Worm (Caenorhabditis elegans) whole organism, L4 larva: Measurements from ENCODE around the gene F52D2.12.
A peak's percentile ranks its signal among the peaks of the same experiment; 100 is the strongest.

Experiments
- F37D6.2 ChIP-seq: sonication (generic microtip); optimal IDR thresholded peaks from 2 replicates; lab custom pipeline; 2016; ENCODE audit warnings: mild to moderate bottlenecking, missing genetic modification characterization, missing compliant biosample characterization
- Y75B8A.6 ChIP-seq: fragments of 200-800 bp; sonication (Bioruptor generic); IDR thresholded peaks from 2 replicates; pipeline ENCODE4 v1.3.6; 2022; ENCODE audit warnings: missing genetic modification reagents, missing genetic modification characterization, missing compliant biosample characterization
- aha-1 ChIP-seq: fragments of 150-350 bp; peaks from one replicate; lab custom pipeline; 2014; ENCODE audit warnings: missing biosample characterization, missing genetic modification characterization
- aly-2 ChIP-seq: sonication (generic microtip); optimal IDR thresholded peaks from 2 replicates; lab custom pipeline; 2018; ENCODE audit warnings: missing biosample characterization, missing genetic modification characterization
- ctbp-1 ChIP-seq: fragments of 200-800 bp; sonication (Bioruptor generic); IDR thresholded peaks from 2 replicates; pipeline ENCODE4 v1.3.6; 2022; ENCODE audit warnings: missing genetic modification reagents, missing genetic modification characterization, missing compliant biosample characterization
- daf-16 ChIP-seq, 3 experiments: sonication (generic microtip); optimal IDR thresholded peaks; 2 replicates each; lab custom pipeline; 2016 to 2017; ENCODE audit warnings: missing genetic modification characterization in 3 of 3, missing genetic modification reagents in 3 of 3, mild to moderate bottlenecking in 2 of 3, missing compliant biosample characterization in 2 of 3, missing biosample characterization in 1 of 3, moderate library complexity in 1 of 3
- daf-8 ChIP-seq: fragments of 200-800 bp; sonication (Bioruptor generic); IDR thresholded peaks from 2 replicates; pipeline ENCODE4 v1.3.6; 2022; ENCODE audit warnings: missing genetic modification characterization, missing compliant biosample characterization
- dmd-6 ChIP-seq: fragments of 200-800 bp; sonication (Bioruptor generic); IDR thresholded peaks from 2 replicates; pipeline ENCODE4 v1.3.6; 2022; ENCODE audit warnings: missing genetic modification reagents, missing genetic modification characterization, missing compliant biosample characterization
- dve-1 ChIP-seq: sonication (generic microtip); optimal IDR thresholded peaks from 2 replicates; lab custom pipeline; 2017; ENCODE audit warnings: antibody characterized with exemption, mild to moderate bottlenecking, missing genetic modification characterization, missing compliant biosample characterization; ENCODE audit not compliant: insufficient read depth
- egl-43 ChIP-seq: fragments of 200-800 bp; sonication (Bioruptor generic); IDR thresholded peaks from 2 replicates; pipeline ENCODE4 v1.3.6; 2022; ENCODE audit warnings: missing genetic modification reagents, missing genetic modification characterization, missing compliant biosample characterization
- fos-1 ChIP-seq: fragments of 150-350 bp; optimal IDR thresholded peaks from 2 replicates; lab custom pipeline; 2014; ENCODE audit warnings: missing biosample characterization, missing genetic modification characterization
- hif-1 ChIP-seq, 2 experiments: sonication (generic microtip); optimal IDR thresholded peaks; 2 replicates each; lab custom pipeline; 2016 to 2017; ENCODE audit warnings: missing compliant biosample characterization in 2 of 2, missing genetic modification characterization in 2 of 2, missing genetic modification reagents in 2 of 2, missing genotype in 2 of 2, mild to moderate bottlenecking in 1 of 2
- hlh-11 ChIP-seq: fragments of 200-800 bp; sonication (Bioruptor generic); optimal IDR thresholded peaks from 2 replicates; lab custom pipeline; 2018; ENCODE audit warnings: mild to moderate bottlenecking, missing genetic modification characterization, missing compliant biosample characterization
- hlh-30 ChIP-seq: sonication (generic microtip); optimal IDR thresholded peaks from 2 replicates; lab custom pipeline; 2017; ENCODE audit warnings: antibody characterized with exemption, mild to moderate bottlenecking, missing genetic modification characterization, missing compliant biosample characterization; ENCODE audit not compliant: insufficient read depth
- lim-7 ChIP-seq: fragments of 200-800 bp; sonication (Bioruptor generic); IDR thresholded peaks from 2 replicates; pipeline ENCODE4 v1.3.6; 2022; ENCODE audit warnings: missing genetic modification characterization, missing compliant biosample characterization
- lin-1 ChIP-seq: fragments of 200-800 bp; sonication (Bioruptor generic); IDR thresholded peaks from 2 replicates; pipeline ENCODE4 v1.3.6; 2022; ENCODE audit warnings: missing genetic modification reagents, missing genetic modification characterization, missing compliant biosample characterization
- lsy-2 ChIP-seq, 2 experiments: fragments of 150-350 bp in 1 of 2; sonication (generic microtip) in 1 of 2; optimal IDR thresholded peaks; 2 replicates each; lab custom pipeline; 2014 to 2017; ENCODE audit warnings: missing biosample characterization in 2 of 2, missing genetic modification characterization in 2 of 2
- mep-1 ChIP-seq: fragments of 150-350 bp; sonication (generic microtip); optimal IDR thresholded peaks from 3 replicates; lab custom pipeline; 2014; ENCODE audit warnings: missing biosample characterization, missing genetic modification characterization
- mes-2 ChIP-seq: sonication (generic microtip); optimal IDR thresholded peaks from 2 replicates; lab custom pipeline; 2016; ENCODE audit warnings: missing genotype, mild to moderate bottlenecking, missing genetic modification characterization, missing compliant biosample characterization; ENCODE audit not compliant: poor library complexity, severe bottlenecking
- nhr-11 ChIP-seq: fragments of 150-350 bp; optimal IDR thresholded peaks from 2 replicates; lab custom pipeline; 2014; ENCODE audit warnings: missing biosample characterization, missing genetic modification characterization
- nhr-111 ChIP-seq: fragments of 200-800 bp; sonication (Bioruptor generic); optimal IDR thresholded peaks from 2 replicates; lab custom pipeline; 2018; ENCODE audit warnings: mild to moderate bottlenecking, missing genetic modification characterization, missing compliant biosample characterization
- nhr-28 ChIP-seq: fragments of 150-350 bp; optimal IDR thresholded peaks from 2 replicates; lab custom pipeline; 2014; ENCODE audit warnings: missing biosample characterization, missing genetic modification characterization
- nhr-48 ChIP-seq: sonication (generic microtip); optimal IDR thresholded peaks from 2 replicates; lab custom pipeline; 2016; ENCODE audit warnings: mild to moderate bottlenecking, missing genetic modification characterization, missing compliant biosample characterization
- nhr-76 ChIP-seq: fragments of 150-350 bp; optimal IDR thresholded peaks from 2 replicates; lab custom pipeline; 2014; ENCODE audit warnings: missing biosample characterization, missing genetic modification characterization
- nhr-77 ChIP-seq: fragments of 150-350 bp; optimal IDR thresholded peaks from 2 replicates; lab custom pipeline; 2014; ENCODE audit warnings: missing biosample characterization, missing genetic modification characterization
- pha-4 ChIP-seq, 2 experiments: fragments of 150-350 bp in 1 of 2; fragments of 200-800 bp in 1 of 2; sonication (Bioruptor generic) in 1 of 2; IDR thresholded peaks in 1 of 2; optimal IDR thresholded peaks in 1 of 2; 2 replicates each; pipeline versions ENCODE4 v1.3.6 to Lab custom; 2014 to 2022; ENCODE audit warnings: missing genetic modification characterization in 2 of 2, missing genetic modification reagents in 2 of 2, missing biosample characterization in 1 of 2, missing compliant biosample characterization in 1 of 2
- php-3 ChIP-seq: fragments of 200-800 bp; sonication (Bioruptor generic); IDR thresholded peaks from 2 replicates; pipeline ENCODE4 v1.3.6; 2022; ENCODE audit warnings: missing genetic modification reagents, missing genetic modification characterization, missing compliant biosample characterization
- pqm-1 ChIP-seq: sonication (generic microtip); optimal IDR thresholded peaks from 2 replicates; lab custom pipeline; 2017; ENCODE audit warnings: missing biosample characterization, missing genetic modification characterization
- tra-1 ChIP-seq: fragments of 200-800 bp; sonication (Bioruptor generic); IDR thresholded peaks from 2 replicates; pipeline ENCODE4 v1.3.6; 2022; ENCODE audit warnings: missing genetic modification reagents, missing genetic modification characterization, missing compliant biosample characterization
- unc-62 ChIP-seq, 3 experiments: fragments of 150-350 bp in 1 of 3; sonication (generic microtip); optimal IDR thresholded peaks in 2 of 3; peaks in 1 of 3; 1 replicate in 1 of 3; 2 replicates in 2 of 3; lab custom pipeline; 2014 to 2017; ENCODE audit warnings: missing biosample characterization in 3 of 3, missing genetic modification characterization in 3 of 3, missing genetic modification reagents in 3 of 3, missing genotype in 1 of 3

The F52D2.12 gene

DNA sequence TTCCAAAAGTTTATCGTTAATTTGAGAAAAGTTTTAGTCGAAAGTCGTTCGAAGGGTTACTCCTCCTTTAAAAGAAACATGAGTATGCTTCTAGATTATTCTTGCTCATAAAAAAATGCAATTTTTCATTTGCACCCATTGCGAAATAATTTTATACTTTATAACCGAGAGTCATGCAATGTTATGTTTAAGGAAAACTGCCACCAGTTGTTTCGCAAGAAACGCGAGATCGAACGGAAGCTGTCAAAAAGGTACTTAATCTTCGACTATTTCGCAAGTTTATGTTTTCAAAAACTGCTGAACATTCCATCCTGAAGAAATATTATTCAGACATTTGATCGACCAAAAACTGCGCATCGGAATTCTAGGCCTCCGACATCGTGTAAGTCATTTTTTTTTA, 36.1 kb downstream of the F52D2.12 start:
- peak; percentile 1 for TF ChIP-seq nhr-11
- TF ChIP-seq ctbp-1 (GFP tag; lab: Robert Waterston, UW), result no peak
- TF ChIP-seq, all 104 proteins: peak for 1

ce11 chrX:2014521-2014920, 36.7 kb downstream of the F52D2.12 start:
- TF ChIP-seq mep-1 (peak; percentile 24), lsy-2 (tag; optimal IDR thresholded peaks at IDR 0.05; lab: Kevin White, UChicago) (peak in 1 of 2 experiments; percentile 18), aly-2 (no peak), dve-1 (peak; percentile 80), dmd-6 (GFP tag; lab: Robert Waterston, UW) (peak; percentile 87), hlh-30 (peak; percentile 24), hif-1 (tag; optimal IDR thresholded peaks at IDR 0.05; lab: Kevin White, UChicago) (peak in 1 of 2 experiments; percentile 17), lin-1 (GFP tag; lab: Robert Waterston, UW) (peak; percentile 69; the same call in 1 of the 2 replicates), unc-62 (GFP tag; optimal IDR thresholded peaks at IDR 0.05 in 1 of 2; lab: Kevin White, UChicago) (peak in 1 of 2 experiments; percentile 89), unc-62 (tag; optimal IDR thresholded peaks at IDR 0.05; lab: Kevin White, UChicago) (no peak), nhr-48 (peak; percentile 50), F37D6.2 (tag; lab: Kevin White, UChicago) (no peak), nhr-76 (tag; lab: Kevin White, UChicago) (no peak), mes-2 (tag; lab: Kevin White, UChicago) (peak; percentile 20), Y75B8A.6 (GFP tag; lab: Robert Waterston, UW) (no peak), nhr-28 (tag; lab: Kevin White, UChicago) (peak; percentile 80), daf-16 (GFP tag; optimal IDR thresholded peaks at IDR 0.05; lab: Kevin White, UChicago) (peak in 1 of 2 experiments; percentile 43), daf-16 (tag; optimal IDR thresholded peaks at IDR 0.05; lab: Kevin White, UChicago) (peak; percentile 51), aha-1 (tag; lab: Kevin White, UChicago) (peak; percentile 86), php-3 (peak; percentile 76), nhr-77 (tag; lab: Kevin White, UChicago) (peak; percentile 41), egl-43 (GFP tag; lab: Robert Waterston, UW) (no peak), hlh-11 (tag; lab: Kevin White, UChicago) (peak; percentile 77), pqm-1 (tag; lab: Kevin White, UChicago) (peak; percentile 80)

DNA sequence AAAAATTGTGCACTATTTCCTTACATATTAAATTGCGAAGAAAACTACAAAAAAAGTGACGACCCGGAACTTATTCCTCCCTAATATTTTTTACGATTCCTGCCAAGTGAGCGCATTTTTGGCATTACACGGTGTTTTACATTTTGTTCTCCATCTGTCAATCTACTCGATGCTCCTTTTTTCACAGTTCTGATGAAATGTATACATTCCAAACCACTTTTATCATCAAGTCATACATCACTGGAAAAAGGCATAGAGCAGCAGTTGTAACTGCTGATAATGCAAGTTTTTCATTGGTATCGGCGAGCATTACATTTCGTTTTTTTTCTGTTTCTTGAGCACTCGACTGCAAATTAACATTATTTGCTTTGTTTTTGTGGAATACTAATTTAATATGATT, 40.4 kb downstream of the F52D2.12 start:
- TF ChIP-seq lim-7 (GFP tag; lab: Robert Waterston, UW) (no peak), hlh-11 (tag; lab: Kevin White, UChicago) (peak; percentile 44), nhr-111 (GFP tag; lab: Kevin White, UChicago) (no peak), hlh-30 (peak; percentile 21), pqm-1 (tag; lab: Kevin White, UChicago) (peak; percentile 91), tra-1 (GFP tag; lab: Robert Waterston, UW) (0 out of 2 replicates have a peak, but pooled peaks have one; percentile 60), daf-16 (GFP tag; optimal IDR thresholded peaks at IDR 0.05; lab: Kevin White, UChicago) (no peak), daf-16 (tag; optimal IDR thresholded peaks at IDR 0.05; lab: Kevin White, UChicago) (peak; percentile 35), mes-2 (tag; lab: Kevin White, UChicago) (peak; percentile 31), php-3 (peak; percentile 70), mep-1 (no peak), dmd-6 (GFP tag; lab: Robert Waterston, UW) (peak; percentile 72), dve-1 (peak; percentile 19), nhr-28 (tag; lab: Kevin White, UChicago) (peak; percentile 49)

DNA sequence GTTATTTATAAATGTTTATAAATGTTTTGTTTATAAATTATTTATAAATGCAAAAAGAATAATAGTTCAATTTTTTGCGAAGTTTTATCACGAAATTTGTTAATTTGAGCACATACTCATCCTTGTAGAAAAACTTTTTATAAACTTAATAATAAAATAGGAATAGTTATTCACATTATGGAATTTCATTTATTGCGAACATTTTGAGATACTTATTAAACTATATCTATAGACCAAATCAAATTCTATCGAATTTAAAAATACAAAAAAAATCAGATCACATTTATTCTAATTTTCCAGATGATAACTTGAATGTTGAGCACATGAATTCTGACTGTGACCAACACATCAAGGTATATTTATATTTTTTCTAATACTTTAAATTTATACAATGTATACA, 41.0 kb downstream of the F52D2.12 start, which contains the start of gene Y102A11A.3:
Gene Y102A11A.3 (plus strand): TSS at position 301 of the 400 bp plus-strand sequence.
- TF ChIP-seq pha-4 (GFP tag; IDR thresholded peaks at IDR 0.05; lab: Robert Waterston, UW) (no peak), pha-4 (tag; optimal IDR thresholded peaks at IDR 0.05; lab: Kevin White, UChicago) (no peak), fos-1 (tag; lab: Kevin White, UChicago) (no peak), daf-16 (GFP tag; optimal IDR thresholded peaks at IDR 0.05; lab: Kevin White, UChicago) (no peak), daf-16 (tag; optimal IDR thresholded peaks at IDR 0.05; lab: Kevin White, UChicago) (no peak), daf-8 (GFP tag; lab: Robert Waterston, UW) (no peak)
